Worm (Caenorhabditis elegans): ENCODE data around the gene btb-7.
A peak's percentile ranks its signal among the peaks of the same experiment; 100 is the strongest.

- no peak for TF ChIP-seq nhr-28 (tag; optimal IDR thresholded peaks at IDR 0.05)
- TF ChIP-seq pha-4 (tag; optimal IDR thresholded peaks at IDR 0.05), result peak; percentile 31
- no peak for TF ChIP-seq lsy-2 (tag; optimal IDR thresholded peaks at IDR 0.05)
- no peak for TF ChIP-seq snpc-4 (tag; optimal IDR thresholded peaks at IDR 0.05)
- no peak for TF ChIP-seq elt-1 (tag; optimal IDR thresholded peaks at IDR 0.05; ENCODE audit: borderline replicate concordance, insufficient read depth)
- TF ChIP-seq mab-5 (tag; optimal IDR thresholded peaks at IDR 0.05), result no peak
- TF ChIP-seq nhr-2 (tag; optimal IDR thresholded peaks at IDR 0.05), result no peak
- no peak for TF ChIP-seq unc-62 (GFP tag; optimal IDR thresholded peaks at IDR 0.05)
These were observed 49.5 kb upstream of the btb-7 start, which contains the start of gene duxl-1 for ce11 chrII:1663516-1663915.

All from whole organism, mixed stage, embryonic.